Worm (Caenorhabditis elegans) whole organism, L4 larva: ENCODE results near the gene hpo-28.

Source experiments
- D1046.2 ChIP-seq: fragments of 200-800 bp; sonication (Bioruptor generic); IDR thresholded peaks from 2 replicates; pipeline ENCODE4 v1.3.6; 2022; ENCODE audit warnings: missing genetic modification characterization, missing compliant biosample characterization
- F10B5.3 ChIP-seq: sonication (generic microtip); optimal IDR thresholded peaks from 2 replicates; lab custom pipeline; 2016; ENCODE audit warnings: mild to moderate bottlenecking, missing genetic modification characterization, missing compliant biosample characterization
- F26F4.8 ChIP-seq: fragments of 200-800 bp; sonication (Bioruptor generic); conservative IDR thresholded peaks from 2 replicates; pipeline ENCODE4 v1.3.6; 2022; ENCODE audit warnings: missing genetic modification characterization, missing compliant biosample characterization
- F37D6.2 ChIP-seq: sonication (generic microtip); optimal IDR thresholded peaks from 2 replicates; lab custom pipeline; 2016; ENCODE audit warnings: mild to moderate bottlenecking, missing genetic modification characterization, missing compliant biosample characterization
- F44E2.7 ChIP-seq: fragments of 200-800 bp; sonication (Bioruptor generic); IDR thresholded peaks from 2 replicates; pipeline ENCODE4 v2.1.2; 2022; ENCODE audit warnings: missing genetic modification characterization, missing compliant biosample characterization
- T20F7.1 ChIP-seq: fragments of 200-800 bp; sonication (Bioruptor generic); optimal IDR thresholded peaks from 2 replicates; lab custom pipeline; 2018; ENCODE audit warnings: mild to moderate bottlenecking, missing genetic modification characterization, missing compliant biosample characterization
- Y5F2A.4 ChIP-seq: fragments of 200-800 bp; sonication (Bioruptor generic); optimal IDR thresholded peaks from 2 replicates; lab custom pipeline; 2018; ENCODE audit warnings: mild to moderate bottlenecking, missing genetic modification characterization, missing compliant biosample characterization
- Y75B8A.6 ChIP-seq: fragments of 200-800 bp; sonication (Bioruptor generic); IDR thresholded peaks from 2 replicates; pipeline ENCODE4 v1.3.6; 2022; ENCODE audit warnings: missing genetic modification reagents, missing genetic modification characterization, missing compliant biosample characterization
- aha-1 ChIP-seq: fragments of 150-350 bp; peaks from one replicate; lab custom pipeline; 2014; ENCODE audit warnings: missing biosample characterization, missing genetic modification characterization
- aly-2 ChIP-seq: sonication (generic microtip); optimal IDR thresholded peaks from 2 replicates; lab custom pipeline; 2018; ENCODE audit warnings: missing biosample characterization, missing genetic modification characterization
- ama-1 ChIP-seq: fragments of 150-350 bp; optimal IDR thresholded peaks from 2 replicates; lab custom pipeline; 2014; ENCODE audit warnings: inconsistent platforms, mixed read lengths
- arid-1 ChIP-seq: fragments of 200-800 bp; sonication (Bioruptor generic); conservative IDR thresholded peaks from 2 replicates; pipeline ENCODE4 v1.3.6; 2022; ENCODE audit warnings: missing genetic modification reagents, missing genetic modification characterization, missing compliant biosample characterization
- attf-4 ChIP-seq: sonication (generic microtip); optimal IDR thresholded peaks from 3 replicates; lab custom pipeline; 2017; ENCODE audit warnings: missing biosample characterization, missing genetic modification characterization
- ceh-20 ChIP-seq: fragments of 200-800 bp; sonication (Bioruptor generic); IDR thresholded peaks from 2 replicates; pipeline ENCODE4 v1.3.6; 2022; ENCODE audit warnings: missing genetic modification reagents, missing genetic modification characterization, missing compliant biosample characterization
- ceh-28 ChIP-seq: fragments of 150-350 bp; optimal IDR thresholded peaks from 2 replicates; lab custom pipeline; 2014; ENCODE audit warnings: missing biosample characterization, missing genetic modification reagents, missing genetic modification characterization
- ctbp-1 ChIP-seq: fragments of 200-800 bp; sonication (Bioruptor generic); IDR thresholded peaks from 2 replicates; pipeline ENCODE4 v1.3.6; 2022; ENCODE audit warnings: missing genetic modification reagents, missing genetic modification characterization, missing compliant biosample characterization
- daf-12 ChIP-seq: fragments of 150-350 bp; optimal IDR thresholded peaks from 2 replicates; lab custom pipeline; 2014; ENCODE audit warnings: missing biosample characterization, missing genetic modification reagents, missing genetic modification characterization
- dmd-6 ChIP-seq: fragments of 200-800 bp; sonication (Bioruptor generic); IDR thresholded peaks from 2 replicates; pipeline ENCODE4 v1.3.6; 2022; ENCODE audit warnings: missing genetic modification reagents, missing genetic modification characterization, missing compliant biosample characterization
- dve-1 ChIP-seq: sonication (generic microtip); optimal IDR thresholded peaks from 2 replicates; lab custom pipeline; 2017; ENCODE audit warnings: antibody characterized with exemption, mild to moderate bottlenecking, missing genetic modification characterization, missing compliant biosample characterization; ENCODE audit not compliant: insufficient read depth
- egl-43 ChIP-seq: fragments of 200-800 bp; sonication (Bioruptor generic); IDR thresholded peaks from 2 replicates; pipeline ENCODE4 v1.3.6; 2022; ENCODE audit warnings: missing genetic modification reagents, missing genetic modification characterization, missing compliant biosample characterization
- hif-1 ChIP-seq, 2 experiments: sonication (generic microtip); optimal IDR thresholded peaks; 2 replicates each; lab custom pipeline; 2016 to 2017; ENCODE audit warnings: missing compliant biosample characterization in 2 of 2, missing genetic modification characterization in 2 of 2, missing genetic modification reagents in 2 of 2, missing genotype in 2 of 2, mild to moderate bottlenecking in 1 of 2
- hlh-30 ChIP-seq: sonication (generic microtip); optimal IDR thresholded peaks from 2 replicates; lab custom pipeline; 2017; ENCODE audit warnings: antibody characterized with exemption, mild to moderate bottlenecking, missing genetic modification characterization, missing compliant biosample characterization; ENCODE audit not compliant: insufficient read depth
- lin-1 ChIP-seq: fragments of 200-800 bp; sonication (Bioruptor generic); IDR thresholded peaks from 2 replicates; pipeline ENCODE4 v1.3.6; 2022; ENCODE audit warnings: missing genetic modification reagents, missing genetic modification characterization, missing compliant biosample characterization
- lin-38 ChIP-seq: fragments of 200-800 bp; sonication (Bioruptor generic); IDR thresholded peaks from 2 replicates; pipeline ENCODE4 v1.3.6; 2022; ENCODE audit warnings: missing genetic modification reagents, missing genetic modification characterization, missing compliant biosample characterization
- lir-3 ChIP-seq: sonication (generic microtip); optimal IDR thresholded peaks from 2 replicates; lab custom pipeline; 2016; ENCODE audit warnings: mild to moderate bottlenecking, missing genetic modification characterization, missing compliant biosample characterization
- lsy-2 ChIP-seq, 2 experiments: fragments of 150-350 bp in 1 of 2; sonication (generic microtip) in 1 of 2; optimal IDR thresholded peaks; 2 replicates each; lab custom pipeline; 2014 to 2017; ENCODE audit warnings: missing biosample characterization in 2 of 2, missing genetic modification characterization in 2 of 2
- madf-5 ChIP-seq, 2 experiments: fragments of 200-800 bp; sonication (Bioruptor generic); IDR thresholded peaks; 2 replicates each; pipeline ENCODE4 v1.3.6; 2022; ENCODE audit warnings: missing compliant biosample characterization in 2 of 2, missing genetic modification characterization in 2 of 2
- mdl-1 ChIP-seq, 2 experiments: fragments of 150-350 bp in 1 of 2; sonication (generic microtip) in 1 of 2; optimal IDR thresholded peaks; 2 replicates each; lab custom pipeline; 2014 to 2017; ENCODE audit warnings: missing biosample characterization in 2 of 2, missing genetic modification characterization in 2 of 2
- mep-1 ChIP-seq: fragments of 150-350 bp; sonication (generic microtip); optimal IDR thresholded peaks from 3 replicates; lab custom pipeline; 2014; ENCODE audit warnings: missing biosample characterization, missing genetic modification characterization
- mxl-2 ChIP-seq: fragments of 200-800 bp; sonication (Bioruptor generic); conservative IDR thresholded peaks from 2 replicates; pipeline ENCODE4 v1.3.6; 2022; ENCODE audit warnings: missing genetic modification reagents, missing genetic modification characterization, missing compliant biosample characterization
- mxl-3 ChIP-seq: fragments of 200-800 bp; sonication (Bioruptor generic); optimal IDR thresholded peaks from 2 replicates; lab custom pipeline; 2018; ENCODE audit warnings: mild to moderate bottlenecking, missing genetic modification characterization, missing compliant biosample characterization
- nhr-10 ChIP-seq: fragments of 150-350 bp; optimal IDR thresholded peaks from 2 replicates; lab custom pipeline; 2014; ENCODE audit warnings: missing biosample characterization, missing genetic modification characterization
- nhr-237 ChIP-seq: sonication (generic microtip); optimal IDR thresholded peaks from 2 replicates; lab custom pipeline; 2017; ENCODE audit warnings: missing biosample characterization, missing genetic modification characterization
- nhr-25 ChIP-seq: sonication (generic microtip); optimal IDR thresholded peaks from 2 replicates; lab custom pipeline; 2017; ENCODE audit warnings: missing genetic modification characterization, mild to moderate bottlenecking, missing compliant biosample characterization, antibody characterized with exemption, moderate library complexity, borderline replicate concordance; ENCODE audit not compliant: insufficient read depth
- php-3 ChIP-seq: fragments of 200-800 bp; sonication (Bioruptor generic); IDR thresholded peaks from 2 replicates; pipeline ENCODE4 v1.3.6; 2022; ENCODE audit warnings: missing genetic modification reagents, missing genetic modification characterization, missing compliant biosample characterization
- pqm-1 ChIP-seq: sonication (generic microtip); optimal IDR thresholded peaks from 2 replicates; lab custom pipeline; 2017; ENCODE audit warnings: missing biosample characterization, missing genetic modification characterization
- rbr-2 ChIP-seq: sonication (generic microtip); optimal IDR thresholded peaks from 2 replicates; lab custom pipeline; 2016; ENCODE audit warnings: missing genotype, missing genetic modification characterization, missing compliant biosample characterization
- saeg-2 ChIP-seq: fragments of 200-800 bp; sonication (Bioruptor generic); IDR thresholded peaks from 2 replicates; pipeline ENCODE4 v1.3.6; 2022; ENCODE audit warnings: missing genetic modification reagents, missing genetic modification characterization, missing compliant biosample characterization
- sdz-12 ChIP-seq: fragments of 200-800 bp; sonication (Bioruptor generic); optimal IDR thresholded peaks from 2 replicates; lab custom pipeline; 2018; ENCODE audit warnings: mild to moderate bottlenecking, missing genetic modification characterization, missing compliant biosample characterization
- set-16 ChIP-seq: fragments of 200-800 bp; sonication (Bioruptor generic); IDR thresholded peaks from 2 replicates; pipeline ENCODE4 v1.3.6; 2022; ENCODE audit warnings: missing genetic modification reagents, missing genetic modification characterization, missing compliant biosample characterization
- skn-1 ChIP-seq: fragments of 150-350 bp; optimal IDR thresholded peaks from 2 replicates; lab custom pipeline; 2014; ENCODE audit warnings: missing biosample characterization, missing genetic modification characterization
- unc-130 ChIP-seq: sonication (generic microtip); optimal IDR thresholded peaks from 2 replicates; lab custom pipeline; 2016; ENCODE audit warnings: missing genetic modification reagents, missing genetic modification characterization, missing compliant biosample characterization
- unc-62 ChIP-seq, 3 experiments: fragments of 150-350 bp in 1 of 3; sonication (generic microtip); optimal IDR thresholded peaks in 2 of 3; peaks in 1 of 3; 1 replicate in 1 of 3; 2 replicates in 2 of 3; lab custom pipeline; 2014 to 2017; ENCODE audit warnings: missing biosample characterization in 3 of 3, missing genetic modification characterization in 3 of 3, missing genetic modification reagents in 3 of 3, missing genotype in 1 of 3
- zip-11 ChIP-seq: fragments of 200-800 bp; sonication (Bioruptor generic); IDR thresholded peaks from 2 replicates; pipeline ENCODE4 v1.3.6; 2022; ENCODE audit warnings: missing genetic modification characterization, missing compliant biosample characterization
- zip-2 ChIP-seq: fragments of 150-350 bp; optimal IDR thresholded peaks from 2 replicates; lab custom pipeline; 2014; ENCODE audit warnings: missing biosample characterization, missing genetic modification characterization

The hpo-28 gene

ce11 chrIII:5714230-5714983 lies 5.3 kb upstream of the hpo-28 start, which contains the start of gene arf-1:
Gene arf-1 (plus strand): TSS chrIII:5714886.
- TF ChIP-seq aha-1, result peak; percentile 65
- no peak for TF ChIP-seq mdl-1 (tag; optimal IDR thresholded peaks at IDR 0.05; lab: Kevin White, UChicago)
- no peak for TF ChIP-seq Y5F2A.4 (GFP tag; lab: Kevin White, UChicago)
- TF ChIP-seq lir-3, result no peak
- TF ChIP-seq egl-43, result no peak
- peak; percentile 21 for TF ChIP-seq dve-1 (tag; lab: Kevin White, UChicago)
- TF ChIP-seq aly-2 (tag; lab: Kevin White, UChicago), result no peak
- no peak for TF ChIP-seq nhr-237 (tag; lab: Kevin White, UChicago)
- TF ChIP-seq unc-130, result no peak
- TF ChIP-seq ceh-20 (GFP tag; lab: Robert Waterston, UW), result no peak
- no peak for TF ChIP-seq nhr-10 (tag; lab: Kevin White, UChicago)
- TF ChIP-seq nhr-25 (tag; lab: Kevin White, UChicago), result no peak
- TF ChIP-seq Y75B8A.6 (GFP tag; lab: Robert Waterston, UW), result 0 out of 2 replicates have a peak, but pooled peaks have one; percentile 8
- no peak for TF ChIP-seq daf-12 (tag; lab: Kevin White, UChicago)
- no peak for TF ChIP-seq ceh-28 (tag; lab: Kevin White, UChicago)
- no peak for TF ChIP-seq zip-2
- no peak for TF ChIP-seq ctbp-1 (GFP tag; lab: Robert Waterston, UW)
- TF ChIP-seq lin-38 (GFP tag; lab: Robert Waterston, UW), result peak; percentile 23; the same call in 1 of the 2 replicates
- TF ChIP-seq ama-1 (lab: Kevin White, UChicago), result no peak
- no peak for TF ChIP-seq pqm-1 (tag; lab: Kevin White, UChicago)
- peak in 1 of 2 experiments; percentile 21 for TF ChIP-seq unc-62 (GFP tag; optimal IDR thresholded peaks at IDR 0.05 in 1 of 2; lab: Kevin White, UChicago)
- no peak for TF ChIP-seq unc-62 (tag; optimal IDR thresholded peaks at IDR 0.05; lab: Kevin White, UChicago)
- TF ChIP-seq arid-1 (GFP tag; lab: Robert Waterston, UW), result no peak
- peak; percentile 76 for TF ChIP-seq php-3 (GFP tag; lab: Robert Waterston, UW)
- no peak for TF ChIP-seq F44E2.7
- TF ChIP-seq saeg-2 (GFP tag; lab: Robert Waterston, UW), result no peak
- TF ChIP-seq sdz-12 (GFP tag; lab: Kevin White, UChicago), result no peak
- TF ChIP-seq hlh-30 (tag; lab: Kevin White, UChicago), result peak; percentile 51
- no peak for TF ChIP-seq lin-1 (GFP tag; lab: Robert Waterston, UW)
- no peak for TF ChIP-seq skn-1

- TF ChIP-seq egl-43 (no peak), skn-1 (no peak), hif-1 (tag; optimal IDR thresholded peaks at IDR 0.05; lab: Kevin White, UChicago) (no peak), mxl-2 (GFP tag; lab: Robert Waterston, UW) (no peak), rbr-2 (tag; lab: Kevin White, UChicago) (no peak), zip-11 (no peak), dmd-6 (GFP tag; lab: Robert Waterston, UW) (no peak), madf-5 (GFP tag; IDR thresholded peaks at IDR 0.05; lab: Robert Waterston, UW) (no peak), D1046.2 (GFP tag; lab: Robert Waterston, UW) (0 out of 2 replicates have a peak, but pooled peaks have one; percentile 25), F37D6.2 (tag; lab: Kevin White, UChicago) (no peak), T20F7.1 (no peak), ama-1 (lab: Kevin White, UChicago) (no peak), set-16 (GFP tag; lab: Robert Waterston, UW) (peak; percentile 65), saeg-2 (GFP tag; lab: Robert Waterston, UW) (no peak), mep-1 (tag; lab: Kevin White, UChicago) (no peak), lsy-2 (tag; optimal IDR thresholded peaks at IDR 0.05; lab: Kevin White, UChicago) (no peak), mxl-3 (GFP tag; lab: Kevin White, UChicago) (no peak), F10B5.3 (tag; lab: Kevin White, UChicago) (no peak), lin-38 (GFP tag; lab: Robert Waterston, UW) (no peak), pqm-1 (tag; lab: Kevin White, UChicago) (no peak), F26F4.8 (no peak), unc-62 (GFP tag; optimal IDR thresholded peaks at IDR 0.05 in 1 of 2; lab: Kevin White, UChicago) (peak in 1 of 2 experiments; percentile 32), unc-62 (tag; optimal IDR thresholded peaks at IDR 0.05; lab: Kevin White, UChicago) (no peak), nhr-10 (tag; lab: Kevin White, UChicago) (no peak), attf-4 (tag; lab: Kevin White, UChicago) (no peak), dve-1 (tag; lab: Kevin White, UChicago) (no peak), nhr-237 (tag; lab: Kevin White, UChicago) (no peak), aha-1 (peak; percentile 93)
Observed at ce11 chrIII:5711881-5712643, 2.9 kb upstream of the hpo-28 start.
